Worm (Caenorhabditis elegans): ENCODE results near the gene Y53G8AR.9.

The Y53G8AR.9 gene

DNA sequence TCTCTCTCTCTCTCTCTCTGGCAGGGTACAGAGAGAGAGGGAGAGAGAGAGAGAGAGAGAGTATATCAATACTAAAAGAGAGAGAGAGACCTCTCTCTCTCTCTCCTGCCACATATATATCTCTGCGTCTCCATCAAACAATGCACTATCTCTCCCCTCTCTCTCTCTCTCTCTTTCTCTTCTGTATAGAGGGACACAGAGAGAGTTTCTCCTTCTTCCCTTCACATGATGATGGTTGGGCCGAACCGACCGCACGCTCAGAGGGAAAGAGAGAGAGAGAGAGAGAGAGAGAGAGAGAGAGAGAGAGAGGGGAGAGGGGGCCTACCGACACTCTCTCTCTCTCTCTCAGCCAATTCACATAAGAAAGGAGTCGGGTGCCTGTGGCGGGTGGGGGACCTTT, 49.4 kb downstream of the Y53G8AR.9 start:
- TF ChIP-seq unc-62 (GFP tag; optimal IDR thresholded peaks at IDR 0.05): no peak
